Worm (Caenorhabditis elegans): Measurements from ENCODE around the gene psmd-9.

DNA sequence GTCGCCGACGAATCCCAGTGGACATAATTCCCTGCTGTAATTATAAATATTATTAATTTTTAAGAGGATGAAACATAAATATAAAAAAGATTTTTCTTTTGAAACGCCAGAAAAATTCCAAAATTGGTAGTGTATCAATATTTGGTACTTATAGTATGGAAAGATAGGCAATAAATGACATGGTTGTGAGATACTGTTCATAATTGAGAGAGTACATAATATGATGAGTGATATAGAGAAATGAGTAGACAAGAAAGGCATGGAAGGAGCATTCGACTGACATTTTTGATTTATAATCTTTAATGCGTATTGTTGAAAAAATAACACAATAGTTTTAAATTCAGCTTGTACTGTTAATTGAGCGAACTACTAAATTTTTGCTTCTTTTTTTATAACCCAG, 4.4 kb upstream of the psmd-9 start, which contains the start of gene C44B7.11:
- TF ChIP-seq ZK546.5 (tag; optimal IDR thresholded peaks at IDR 0.05), result no peak
- TF ChIP-seq nhr-237 (tag; optimal IDR thresholded peaks at IDR 0.05), result no peak
- TF ChIP-seq nhr-12 (tag; optimal IDR thresholded peaks at IDR 0.05), result no peak
- no peak for TF ChIP-seq nhr-28 (tag; optimal IDR thresholded peaks at IDR 0.05)
- TF ChIP-seq elt-2 (tag; optimal IDR thresholded peaks at IDR 0.05), result peak; percentile 34

Data from whole organism, L3 larva.